Worm (Caenorhabditis elegans) whole organism, L3 larva: Measurements from ENCODE around the gene R13H4.5.

ENCODE experiments used
- ZK546.5 ChIP-seq: sonication (generic microtip); optimal IDR thresholded peaks from 2 replicates; lab custom pipeline; 2017; ENCODE audit warnings: missing biosample characterization, missing genetic modification characterization
- aly-2 ChIP-seq: fragments of 150-350 bp; optimal IDR thresholded peaks from 2 replicates; lab custom pipeline; 2014; ENCODE audit warnings: missing biosample characterization, missing genetic modification characterization
- ama-1 ChIP-seq: fragments of 150-350 bp; optimal IDR thresholded peaks from 2 replicates; lab custom pipeline; 2018
- ceh-16 ChIP-seq: sonication (generic microtip); optimal IDR thresholded peaks from 2 replicates; lab custom pipeline; 2017; ENCODE audit warnings: missing biosample characterization, missing genetic modification characterization
- ceh-28 ChIP-seq: fragments of 150-350 bp; optimal IDR thresholded peaks from 2 replicates; lab custom pipeline; 2014; ENCODE audit warnings: missing biosample characterization, missing genetic modification reagents, missing genetic modification characterization
- daf-12 ChIP-seq: fragments of 150-350 bp; optimal IDR thresholded peaks from 2 replicates; lab custom pipeline; 2014; ENCODE audit warnings: missing biosample characterization, missing genetic modification reagents, missing genetic modification characterization
- egl-27 ChIP-seq: sonication (generic microtip); optimal IDR thresholded peaks from 4 replicates; lab custom pipeline; 2017; ENCODE audit warnings: missing biosample characterization, missing genetic modification reagents, missing genetic modification characterization
- egl-5 ChIP-seq: fragments of 150-350 bp; optimal IDR thresholded peaks from 2 replicates; lab custom pipeline; 2017; ENCODE audit warnings: missing biosample characterization, missing genetic modification reagents, missing genetic modification characterization, inconsistent platforms
- elt-1 ChIP-seq: fragments of 150-350 bp; optimal IDR thresholded peaks from 2 replicates; lab custom pipeline; 2014; ENCODE audit warnings: missing biosample characterization, missing genetic modification characterization
- elt-2 ChIP-seq: sonication (generic microtip); optimal IDR thresholded peaks from 2 replicates; lab custom pipeline; 2016; ENCODE audit warnings: missing genetic modification reagents, mild to moderate bottlenecking, missing genetic modification characterization, missing compliant biosample characterization
- fkh-10 ChIP-seq: sonication (generic microtip); optimal IDR thresholded peaks from 2 replicates; lab custom pipeline; 2017; ENCODE audit warnings: missing biosample characterization, missing genetic modification reagents, missing genetic modification characterization
- fkh-2 ChIP-seq: fragments of 150-350 bp; optimal IDR thresholded peaks from 2 replicates; lab custom pipeline; 2014; ENCODE audit warnings: missing biosample characterization, missing genetic modification reagents, missing genetic modification characterization
- hmg-11 ChIP-seq: sonication (generic microtip); optimal IDR thresholded peaks from 2 replicates; lab custom pipeline; 2016; ENCODE audit warnings: missing genetic modification characterization, missing compliant biosample characterization
- jun-1 ChIP-seq: fragments of 150-350 bp; optimal IDR thresholded peaks from 2 replicates; lab custom pipeline; 2014; ENCODE audit warnings: missing biosample characterization, missing genetic modification reagents, missing genetic modification characterization
- lin-39 ChIP-seq: fragments of 150-350 bp; optimal IDR thresholded peaks from 2 replicates; lab custom pipeline; 2018; ENCODE audit warnings: missing biosample characterization, missing genetic modification reagents, missing genetic modification characterization
- lsy-12 ChIP-seq: sonication (generic microtip); optimal IDR thresholded peaks from 2 replicates; lab custom pipeline; 2016; ENCODE audit warnings: mild to moderate bottlenecking, missing genetic modification characterization, missing compliant biosample characterization
- mdl-1 ChIP-seq: fragments of 150-350 bp; optimal IDR thresholded peaks from 2 replicates; lab custom pipeline; 2014; ENCODE audit warnings: missing biosample characterization, missing genetic modification characterization
- mml-1 ChIP-seq: fragments of 150-350 bp; sonication (generic microtip); optimal IDR thresholded peaks from 3 replicates; lab custom pipeline; 2014; ENCODE audit warnings: missing biosample characterization, missing genetic modification characterization
- nhr-12 ChIP-seq: fragments of 150-350 bp; optimal IDR thresholded peaks from 2 replicates; lab custom pipeline; 2014; ENCODE audit warnings: missing biosample characterization, missing genetic modification characterization
- nhr-23 ChIP-seq: fragments of 150-350 bp; optimal IDR thresholded peaks from 2 replicates; lab custom pipeline; 2014; ENCODE audit warnings: missing biosample characterization, missing genetic modification reagents, missing genetic modification characterization
- nhr-237 ChIP-seq: fragments of 150-350 bp; optimal IDR thresholded peaks from 2 replicates; lab custom pipeline; 2014; ENCODE audit warnings: missing biosample characterization, missing genetic modification characterization
- nhr-25 ChIP-seq: sonication (generic microtip); optimal IDR thresholded peaks from 2 replicates; lab custom pipeline; 2017; ENCODE audit warnings: missing biosample characterization, missing genetic modification characterization
- nhr-28 ChIP-seq: fragments of 150-350 bp; optimal IDR thresholded peaks from 2 replicates; lab custom pipeline; 2014; ENCODE audit warnings: missing biosample characterization, missing genetic modification characterization
- nhr-43 ChIP-seq: sonication (generic microtip); optimal IDR thresholded peaks from 2 replicates; lab custom pipeline; 2016; ENCODE audit warnings: mild to moderate bottlenecking, missing genetic modification characterization, missing compliant biosample characterization; ENCODE audit not compliant: poor library complexity, severe bottlenecking
- nhr-67 ChIP-seq: fragments of 150-350 bp; optimal IDR thresholded peaks from 2 replicates; lab custom pipeline; 2014; ENCODE audit warnings: missing biosample characterization, missing genetic modification characterization
- pha-4 ChIP-seq: fragments of 150-350 bp; optimal IDR thresholded peaks from 2 replicates; lab custom pipeline; 2014; ENCODE audit warnings: missing biosample characterization, missing genetic modification reagents, missing genetic modification characterization
- pqm-1 ChIP-seq: fragments of 150-350 bp; optimal IDR thresholded peaks from 2 replicates; lab custom pipeline; 2017; ENCODE audit warnings: missing biosample characterization, missing genetic modification characterization, inconsistent platforms
- sea-2 ChIP-seq: fragments of 150-350 bp; sonication (generic microtip); optimal IDR thresholded peaks from 4 replicates; lab custom pipeline; 2014; ENCODE audit warnings: missing biosample characterization, missing genetic modification reagents, missing genetic modification characterization
- skn-1 ChIP-seq: fragments of 150-350 bp; optimal IDR thresholded peaks from 2 replicates; lab custom pipeline; 2014; ENCODE audit warnings: missing biosample characterization, missing genetic modification characterization
- snpc-4 ChIP-seq: fragments of 150-350 bp; optimal IDR thresholded peaks from 2 replicates; lab custom pipeline; 2014; ENCODE audit warnings: missing biosample characterization, missing genetic modification characterization
- tbx-2 ChIP-seq: sonication (generic microtip); optimal IDR thresholded peaks from 2 replicates; lab custom pipeline; 2016; ENCODE audit warnings: mild to moderate bottlenecking, missing genetic modification characterization, missing compliant biosample characterization
- unc-62 ChIP-seq: fragments of 150-350 bp; sonication (generic microtip); optimal IDR thresholded peaks from 4 replicates; lab custom pipeline; 2014; ENCODE audit warnings: missing biosample characterization, missing genetic modification reagents, missing genetic modification characterization
- zag-1 ChIP-seq: fragments of 150-350 bp; optimal IDR thresholded peaks from 2 replicates; lab custom pipeline; 2014; ENCODE audit warnings: missing biosample characterization, missing genetic modification characterization
- ztf-11 ChIP-seq: fragments of 150-350 bp; optimal IDR thresholded peaks from 2 replicates; lab custom pipeline; 2014; ENCODE audit warnings: missing biosample characterization, missing genetic modification characterization
- ztf-4 ChIP-seq: fragments of 150-350 bp; optimal IDR thresholded peaks from 2 replicates; lab custom pipeline; 2014; ENCODE audit warnings: missing biosample characterization, missing genetic modification characterization

Gene R13H4.5

ce11 chrV:11897604-11898003 lies 37.1 kb downstream of the R13H4.5 start:
- peak; percentile 19 for TF ChIP-seq nhr-25 (tag; lab: Kevin White, UChicago)
- no peak for TF ChIP-seq skn-1
- TF ChIP-seq pqm-1 (tag; lab: Kevin White, UChicago): no peak
- no peak for TF ChIP-seq snpc-4 (tag; lab: Kevin White, UChicago)

ce11 chrV:11899149-11899548 lies 38.7 kb downstream of the R13H4.5 start, which contains the start of gene sma-1:
sma-1 (plus strand) TSS chrV:11899449.
- TF ChIP-seq nhr-43 (tag; lab: Kevin White, UChicago) (no peak), jun-1 (tag; lab: Kevin White, UChicago) (no peak), ceh-16 (tag; lab: Kevin White, UChicago) (no peak), hmg-11 (no peak), nhr-25 (tag; lab: Kevin White, UChicago) (no peak), aly-2 (no peak), unc-62 (GFP tag; lab: Kevin White, UChicago) (no peak), ztf-4 (tag; lab: Kevin White, UChicago) (no peak), mml-1 (tag; lab: Kevin White, UChicago) (no peak), nhr-28 (no peak), egl-27 (no peak), mdl-1 (no peak), daf-12 (tag; lab: Kevin White, UChicago) (no peak), ZK546.5 (tag; lab: Kevin White, UChicago) (no peak)

ce11 chrV:11900127-11900526 lies 39.7 kb downstream of the R13H4.5 start:
- TF ChIP-seq fkh-2: no peak
- peak; percentile 84 for TF ChIP-seq elt-2 (tag; lab: Kevin White, UChicago)
- no peak for TF ChIP-seq elt-1
- no peak for TF ChIP-seq tbx-2 (tag; lab: Kevin White, UChicago)
- no peak for TF ChIP-seq ztf-4 (tag; lab: Kevin White, UChicago)
- TF ChIP-seq pqm-1 (tag; lab: Kevin White, UChicago): peak; percentile 72
- no peak for TF ChIP-seq unc-62 (GFP tag; lab: Kevin White, UChicago)
- no peak for TF ChIP-seq ceh-28
- TF ChIP-seq nhr-28: no peak
- TF ChIP-seq lsy-12 (tag; lab: Kevin White, UChicago): no peak
- no peak for TF ChIP-seq ztf-11

- no peak for TF ChIP-seq egl-27
- no peak for TF ChIP-seq ama-1 (lab: Kevin White, UChicago)
- TF ChIP-seq nhr-12: no peak
- no peak for TF ChIP-seq mml-1 (tag; lab: Kevin White, UChicago)
- no peak for TF ChIP-seq ceh-16 (tag; lab: Kevin White, UChicago)
- no peak for TF ChIP-seq nhr-28
- no peak for TF ChIP-seq ZK546.5 (tag; lab: Kevin White, UChicago)
- no peak for TF ChIP-seq nhr-25 (tag; lab: Kevin White, UChicago)
- no peak for TF ChIP-seq lin-39 (tag; lab: Kevin White, UChicago)
- no peak for TF ChIP-seq pha-4 (tag; lab: Kevin White, UChicago)
- no peak for TF ChIP-seq aly-2
- TF ChIP-seq ztf-11: no peak
- TF ChIP-seq nhr-67 (tag; lab: Kevin White, UChicago): no peak
- TF ChIP-seq fkh-10 (GFP tag; lab: Kevin White, UChicago): no peak
- TF ChIP-seq egl-5 (tag; lab: Kevin White, UChicago): no peak
- no peak for TF ChIP-seq unc-62 (GFP tag; lab: Kevin White, UChicago)
- TF ChIP-seq sea-2 (GFP tag; lab: Kevin White, UChicago): no peak
- no peak for TF ChIP-seq nhr-23 (tag; lab: Kevin White, UChicago)
- no peak for TF ChIP-seq lsy-12 (tag; lab: Kevin White, UChicago)
- no peak for TF ChIP-seq nhr-237
Measured at ce11 chrV:11901260-11901659, 40.8 kb downstream of the R13H4.5 start.

- TF ChIP-seq pqm-1 (tag; lab: Kevin White, UChicago) (no peak), jun-1 (tag; lab: Kevin White, UChicago) (no peak), nhr-25 (tag; lab: Kevin White, UChicago) (no peak), nhr-237 (no peak), zag-1 (tag; lab: Kevin White, UChicago) (no peak)
Measured at ce11 chrV:11902161-11902560, 41.7 kb downstream of the R13H4.5 start.
